Worm (Caenorhabditis elegans): ENCODE results near the gene srh-48.

The srh-48 gene

DNA sequence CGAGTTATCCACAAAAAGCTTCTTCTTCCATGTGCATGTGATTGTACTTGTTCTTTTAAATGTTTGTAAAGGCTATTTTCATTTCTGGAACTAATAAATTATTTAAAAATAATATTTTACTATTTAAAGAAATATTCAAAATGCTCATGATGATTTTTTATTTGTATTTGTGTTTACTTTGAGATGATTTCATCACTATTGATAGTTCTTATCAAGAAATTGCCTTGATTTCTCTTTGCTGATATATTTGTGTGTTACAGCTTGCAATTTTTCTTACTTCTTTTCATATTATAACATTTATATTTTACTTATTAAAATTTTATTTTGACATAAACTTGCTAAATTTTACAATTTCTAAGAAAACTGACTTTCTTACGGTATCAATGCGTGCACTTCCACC, 1.7 kb upstream of the srh-48 start:
- TF ChIP-seq C16A3.4 (tag; optimal IDR thresholded peaks at IDR 0.05) (no peak), elt-2 (tag; optimal IDR thresholded peaks at IDR 0.05) (peak; percentile 20)

DNA sequence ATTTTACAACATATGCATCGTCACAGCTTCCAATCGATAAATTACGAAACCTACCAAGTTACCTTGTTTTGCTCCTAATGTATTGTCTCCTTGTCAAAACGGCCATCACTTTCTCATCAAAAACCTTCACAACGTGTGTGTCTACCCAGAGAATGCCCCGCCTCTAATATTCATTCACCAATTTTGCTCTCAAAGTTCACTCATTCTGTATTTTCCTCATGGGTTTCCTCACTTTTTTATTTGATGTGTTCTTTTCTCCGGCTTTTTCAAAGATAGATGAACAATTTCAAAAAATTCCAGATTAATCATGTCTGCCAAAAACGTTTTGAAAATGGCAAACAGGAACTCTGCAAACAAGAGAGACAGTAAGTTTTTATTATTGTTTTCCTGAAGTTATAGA, 5.3 kb downstream of the srh-48 start, which contains the start of gene C06C3.7:
TSS of gene C06C3.7 (plus strand) at position 301 of the 400 bp plus-strand sequence.
- no peak for TF ChIP-seq irx-1 (tag; optimal IDR thresholded peaks at IDR 0.05)
- TF ChIP-seq mef-2 (tag; optimal IDR thresholded peaks at IDR 0.05), result no peak
- no peak for TF ChIP-seq efl-1 (optimal IDR thresholded peaks at IDR 0.05)
- TF ChIP-seq efl-1 (GFP tag; optimal IDR thresholded peaks at IDR 0.05 in 1 of 2), result no peak
- TF ChIP-seq ceh-90 (tag; optimal IDR thresholded peaks at IDR 0.05), result no peak
- TF ChIP-seq nhr-237 (tag; optimal IDR thresholded peaks at IDR 0.05), result no peak
- no peak for TF ChIP-seq dpl-1 (GFP tag; optimal IDR thresholded peaks at IDR 0.05)
- no peak for TF ChIP-seq ceh-82 (tag; optimal IDR thresholded peaks at IDR 0.05)
- TF ChIP-seq lsy-2 (tag; optimal IDR thresholded peaks at IDR 0.05), result no peak
- no peak for TF ChIP-seq tlp-1 (tag; optimal IDR thresholded peaks at IDR 0.05)
- no peak for TF ChIP-seq snu-23 (GFP tag; optimal IDR thresholded peaks at IDR 0.05)
- TF ChIP-seq pqm-1 (tag; optimal IDR thresholded peaks at IDR 0.05), result no peak
- no peak for TF ChIP-seq fkh-10 (GFP tag; optimal IDR thresholded peaks at IDR 0.05)
- TF ChIP-seq nhr-71 (tag; optimal IDR thresholded peaks at IDR 0.05), result no peak
- TF ChIP-seq Y116A8C.19 (tag; optimal IDR thresholded peaks at IDR 0.05; ENCODE audit: borderline replicate concordance), result no peak
- TF ChIP-seq rnt-1 (tag; optimal IDR thresholded peaks at IDR 0.05), result no peak
- TF ChIP-seq C16A3.4 (tag; optimal IDR thresholded peaks at IDR 0.05), result no peak
- TF ChIP-seq lin-14 (GFP tag; optimal IDR thresholded peaks at IDR 0.05), result no peak
- no peak for TF ChIP-seq egl-27 (tag; optimal IDR thresholded peaks at IDR 0.05)
- TF ChIP-seq efl-3 (GFP tag; optimal IDR thresholded peaks at IDR 0.05), result no peak
- no peak for TF ChIP-seq mep-1 (tag; optimal IDR thresholded peaks at IDR 0.05)

DNA sequence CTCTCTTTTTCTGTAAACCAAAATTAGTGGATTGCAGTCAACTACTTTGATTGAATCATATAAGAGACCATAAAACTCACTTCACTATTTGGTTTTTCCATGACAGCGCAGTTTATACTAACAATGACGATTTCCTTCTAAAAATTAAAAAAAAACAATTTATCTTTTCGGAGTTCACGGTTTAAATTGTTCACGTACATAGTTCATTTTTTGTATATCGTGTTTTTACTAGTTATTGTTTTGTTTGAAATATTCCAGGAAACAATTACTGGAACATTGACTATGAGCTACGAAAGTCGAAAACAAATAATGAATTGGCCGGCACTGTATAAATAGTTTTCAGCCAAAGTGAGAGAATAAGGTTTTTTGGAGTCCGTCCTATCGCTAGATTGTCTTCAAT, 12.8 kb downstream of the srh-48 start, which contains the start of gene lido-17:
TSS of gene lido-17 (minus strand) at position 101 of the 400 bp plus-strand sequence.
- TF ChIP-seq zip-4 (GFP tag; optimal IDR thresholded peaks at IDR 0.05), result no peak
- no peak for TF ChIP-seq xbp-1 (tag; optimal IDR thresholded peaks at IDR 0.05)
- no peak for TF ChIP-seq nhr-84 (tag; optimal IDR thresholded peaks at IDR 0.05)
- TF ChIP-seq nhr-11 (tag; optimal IDR thresholded peaks at IDR 0.05), result no peak
- TF ChIP-seq unc-62 (GFP tag; optimal IDR thresholded peaks at IDR 0.05), result no peak
- TF ChIP-seq nhr-71 (tag; optimal IDR thresholded peaks at IDR 0.05), result no peak
- no peak for TF ChIP-seq nhr-20 (tag; optimal IDR thresholded peaks at IDR 0.05)
- TF ChIP-seq sox-4 (tag; optimal IDR thresholded peaks at IDR 0.05), result no peak

DNA sequence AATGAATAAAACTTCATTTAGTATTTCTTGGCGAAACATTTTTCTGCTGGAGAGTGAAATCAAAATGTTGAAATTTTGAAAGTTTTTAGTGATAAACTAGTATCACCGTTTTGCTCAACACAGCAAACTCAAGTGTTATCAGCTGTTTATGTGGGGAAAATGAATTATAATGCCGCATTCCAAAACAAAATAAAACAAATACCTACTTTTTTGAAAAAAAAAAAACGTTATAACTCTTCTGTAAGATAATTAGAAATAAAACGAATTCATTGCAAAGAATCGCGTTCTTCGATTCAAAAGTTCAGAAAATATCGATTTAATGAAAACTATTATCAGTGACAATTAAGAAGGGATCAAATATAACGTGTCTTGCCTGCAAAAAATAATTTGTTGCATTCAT, 17.6 kb downstream of the srh-48 start, which contains the start of gene Y51B9A.9:
TSS of gene Y51B9A.9 (minus strand) at position 101 of the 400 bp plus-strand sequence.
- peak; percentile 3 for TF ChIP-seq elt-2 (tag; optimal IDR thresholded peaks at IDR 0.05)
- no peak for TF ChIP-seq nhr-28 (tag; optimal IDR thresholded peaks at IDR 0.05)
- no peak for TF ChIP-seq F16B12.6 (tag; optimal IDR thresholded peaks at IDR 0.05)
- no peak for TF ChIP-seq nhr-77 (tag; optimal IDR thresholded peaks at IDR 0.05)
- TF ChIP-seq fkh-8 (tag; optimal IDR thresholded peaks at IDR 0.05), result no peak
- no peak for TF ChIP-seq unc-62 (GFP tag; optimal IDR thresholded peaks at IDR 0.05)
- TF ChIP-seq lin-14 (GFP tag; optimal IDR thresholded peaks at IDR 0.05), result no peak
- no peak for TF ChIP-seq efl-3 (GFP tag; optimal IDR thresholded peaks at IDR 0.05)
- TF ChIP-seq ceh-82 (tag; optimal IDR thresholded peaks at IDR 0.05), result no peak

DNA sequence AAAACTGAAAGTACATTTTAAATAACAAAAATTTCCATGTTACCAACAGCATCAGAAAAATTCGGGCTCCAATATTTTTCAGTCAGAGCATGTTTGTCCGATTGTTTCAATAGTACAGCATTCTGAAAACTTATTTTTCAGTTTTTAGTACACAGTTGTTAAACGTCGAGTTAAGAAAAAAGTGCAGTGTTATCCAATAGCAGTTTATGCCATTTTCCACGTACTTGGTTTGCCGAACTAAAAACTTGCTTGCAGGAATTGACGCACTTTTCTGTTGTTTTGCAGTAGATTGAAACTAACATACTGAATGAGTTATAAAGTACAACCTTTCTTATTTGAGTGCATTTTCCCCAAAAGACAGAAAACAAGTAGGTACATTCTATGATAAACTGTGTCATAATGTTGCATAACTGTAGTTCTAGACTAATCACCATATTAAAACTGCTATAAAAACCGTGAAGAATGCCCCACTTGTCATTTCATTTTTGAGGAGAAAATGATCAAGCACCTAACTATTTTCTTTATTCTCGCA, 18.5 kb downstream of the srh-48 start, which contains the start of the genes Y51B9A.14 and Y51B9A.8:
TSS of gene Y51B9A.14 (minus strand) at position 101 of the 532 bp plus-strand sequence.
TSS of gene Y51B9A.8 (plus strand) at position 482 of the 532 bp plus-strand sequence.
- no peak for TF ChIP-seq fkh-10 (GFP tag; optimal IDR thresholded peaks at IDR 0.05)
- no peak for TF ChIP-seq dpl-1 (GFP tag; optimal IDR thresholded peaks at IDR 0.05)
- no peak for TF ChIP-seq ztf-11 (tag; optimal IDR thresholded peaks at IDR 0.05)
- no peak for TF ChIP-seq nhr-76 (tag; optimal IDR thresholded peaks at IDR 0.05)
- TF ChIP-seq fkh-8 (tag; optimal IDR thresholded peaks at IDR 0.05), result no peak
- no peak for TF ChIP-seq lin-15B (tag; optimal IDR thresholded peaks at IDR 0.05)
- TF ChIP-seq ama-1 (optimal IDR thresholded peaks at IDR 0.05), result no peak
- TF ChIP-seq unc-30 (tag; optimal IDR thresholded peaks at IDR 0.05), result no peak
- TF ChIP-seq lin-39 (tag; optimal IDR thresholded peaks at IDR 0.05), result no peak
- no peak for TF ChIP-seq hlh-4 (tag; optimal IDR thresholded peaks at IDR 0.05)
- no peak for TF ChIP-seq C16A3.4 (tag; optimal IDR thresholded peaks at IDR 0.05)
- TF ChIP-seq unc-130 (tag; optimal IDR thresholded peaks at IDR 0.05), result no peak
- no peak for TF ChIP-seq nhr-77 (tag; optimal IDR thresholded peaks at IDR 0.05)
- TF ChIP-seq unc-98 (GFP tag; IDR thresholded peaks at IDR 0.05), result no peak
- TF ChIP-seq nhr-84 (tag; optimal IDR thresholded peaks at IDR 0.05), result no peak
- no peak for TF ChIP-seq F16B12.6 (tag; optimal IDR thresholded peaks at IDR 0.05)
- TF ChIP-seq alr-1 (tag; optimal IDR thresholded peaks at IDR 0.05; ENCODE audit: borderline replicate concordance), result no peak
- TF ChIP-seq mep-1 (tag; optimal IDR thresholded peaks at IDR 0.05), result no peak
